Fruit fly (Drosophila melanogaster): ENCODE data around the gene Shaw.

Gene Shaw

dm6 chr2L:3717673-3718235 is at the start of gene Shaw, which contains the start of gene lectin-24A:
Gene Shaw, plus strand, starts transcription at chr2L:3718185.
Gene lectin-24A, minus strand, starts transcription at chr2L:3717773.
- TF ChIP-seq Pif1B (GFP tag; optimal IDR thresholded peaks at IDR 0.05) (no peak), CG8159 (tag; optimal IDR thresholded peaks at IDR 0.05) (no peak), D1 (tag; optimal IDR thresholded peaks at IDR 0.05) (no peak), Pif1A (GFP tag; optimal IDR thresholded peaks at IDR 0.05) (no peak), CG12605 (GFP tag; IDR thresholded peaks at IDR 0.05) (no peak), CG4496 (GFP tag; IDR thresholded peaks at IDR 0.05) (no peak), CG32121 (GFP tag; IDR thresholded peaks at IDR 0.05) (no peak)

dm6 chr2L:3668451-3668850 is 49.5 kb upstream of the Shaw start, which contains the start of gene Sfp24Ba:
Gene Sfp24Ba, minus strand, starts transcription at chr2L:3668551.
- TF ChIP-seq CG9948 (tag; optimal IDR thresholded peaks at IDR 0.05) (no peak), Snoo (tag; optimal IDR thresholded peaks at IDR 0.05) (no peak), Pif1B (GFP tag; optimal IDR thresholded peaks at IDR 0.05) (no peak), CG14655 (GFP tag; optimal IDR thresholded peaks at IDR 0.05) (no peak), CG32121 (GFP tag; IDR thresholded peaks at IDR 0.05) (no peak), CG8301 (tag; optimal IDR thresholded peaks at IDR 0.05) (no peak), fd96Ca (GFP tag; IDR thresholded peaks at IDR 0.05) (no peak)

- TF ChIP-seq fd96Ca (GFP tag; IDR thresholded peaks at IDR 0.05) = no peak
- no peak for TF ChIP-seq gl (tag; optimal IDR thresholded peaks at IDR 0.05)
- no peak for TF ChIP-seq rn (GFP tag; IDR thresholded peaks at IDR 0.05)
- no peak for TF ChIP-seq CG34367 (tag; optimal IDR thresholded peaks at IDR 0.05)
Measured at dm6 chr2L:3669034-3669433, 49.0 kb upstream of the Shaw start, which contains the start of gene Sfp24Bd. Gene Sfp24Bd, minus strand, starts transcription at chr2L:3669134.

- TF ChIP-seq fd96Ca (GFP tag; IDR thresholded peaks at IDR 0.05) (no peak), EcR (GFP tag; optimal IDR thresholded peaks at IDR 0.05) (no peak), CG8159 (tag; optimal IDR thresholded peaks at IDR 0.05) (no peak), CG34367 (tag; optimal IDR thresholded peaks at IDR 0.05) (no peak), Snoo (tag; optimal IDR thresholded peaks at IDR 0.05) (no peak), CG14655 (GFP tag; optimal IDR thresholded peaks at IDR 0.05) (no peak), gl (tag; optimal IDR thresholded peaks at IDR 0.05) (no peak), CG8301 (tag; optimal IDR thresholded peaks at IDR 0.05) (no peak), CG12605 (GFP tag; IDR thresholded peaks at IDR 0.05) (no peak), CG13204 (GFP tag; optimal IDR thresholded peaks at IDR 0.05) (no peak), CG10348 (GFP tag; IDR thresholded peaks at IDR 0.05) (no peak), rn (GFP tag; IDR thresholded peaks at IDR 0.05) (no peak), Ets98B (GFP tag; IDR thresholded peaks at IDR 0.05) (no peak)
Measured at dm6 chr2L:3669675-3670074, 48.3 kb upstream of the Shaw start, which contains the start of gene Sfp24Bb. Gene Sfp24Bb, minus strand, starts transcription at chr2L:3669775.

dm6 chr2L:3670481-3670880 is 47.5 kb upstream of the Shaw start, which contains the start of gene Sfp24Bc:
Gene Sfp24Bc, minus strand, starts transcription at chr2L:3670581.
- TF ChIP-seq CG4496 (GFP tag; IDR thresholded peaks at IDR 0.05) = no peak
- TF ChIP-seq CG17806 (tag; optimal IDR thresholded peaks at IDR 0.05) = no peak

DNA sequence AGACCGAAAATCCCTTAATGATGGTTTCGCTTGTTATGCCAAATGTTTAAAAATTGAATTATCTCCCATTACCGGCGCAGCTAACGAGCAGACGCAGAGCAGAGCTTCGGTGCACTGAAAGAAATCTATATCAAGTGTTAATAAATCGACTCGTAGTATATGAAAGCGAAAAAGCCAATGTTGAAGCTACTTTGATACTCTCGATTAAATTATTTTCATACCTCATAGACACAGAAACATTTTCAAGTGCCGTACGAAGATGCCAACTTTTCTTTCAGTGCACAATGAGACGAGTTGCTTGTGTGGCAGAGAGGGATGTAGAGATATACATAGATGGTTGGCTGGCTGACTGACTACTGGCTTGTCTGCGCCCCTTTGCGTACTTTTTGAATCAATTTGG is 42.2 kb upstream of the Shaw start:
- TF ChIP-seq Ets98B (GFP tag; IDR thresholded peaks at IDR 0.05) (no peak), CG32121 (GFP tag; IDR thresholded peaks at IDR 0.05) (no peak), Pif1A (GFP tag; optimal IDR thresholded peaks at IDR 0.05) (no peak), fd96Ca (GFP tag; IDR thresholded peaks at IDR 0.05) (no peak), CG4496 (GFP tag; IDR thresholded peaks at IDR 0.05) (no peak), Pif1B (GFP tag; optimal IDR thresholded peaks at IDR 0.05) (no peak), CG17806 (tag; optimal IDR thresholded peaks at IDR 0.05) (no peak), D1 (tag; optimal IDR thresholded peaks at IDR 0.05) (no peak), CG9948 (tag; optimal IDR thresholded peaks at IDR 0.05) (no peak), CG14655 (GFP tag; optimal IDR thresholded peaks at IDR 0.05) (no peak), CG8301 (tag; optimal IDR thresholded peaks at IDR 0.05) (no peak), CG15710 (tag; optimal IDR thresholded peaks at IDR 0.05) (no peak), Snoo (tag; optimal IDR thresholded peaks at IDR 0.05) (no peak), CG10348 (GFP tag; IDR thresholded peaks at IDR 0.05) (no peak), CG8159 (tag; optimal IDR thresholded peaks at IDR 0.05) (no peak), CG34367 (tag; optimal IDR thresholded peaks at IDR 0.05) (no peak)

- TF ChIP-seq CG34367 (tag; optimal IDR thresholded peaks at IDR 0.05) (no peak), Pif1B (GFP tag; optimal IDR thresholded peaks at IDR 0.05) (no peak), CG17806 (tag; optimal IDR thresholded peaks at IDR 0.05) (no peak), CG15710 (tag; optimal IDR thresholded peaks at IDR 0.05) (no peak), CG10348 (GFP tag; IDR thresholded peaks at IDR 0.05) (no peak), CG14655 (GFP tag; optimal IDR thresholded peaks at IDR 0.05) (no peak), CG9948 (tag; optimal IDR thresholded peaks at IDR 0.05) (no peak)
Measured at dm6 chr2L:3681338-3681737, 36.6 kb upstream of the Shaw start.
